Fruit fly (Drosophila melanogaster) whole organism, prepupa: ENCODE measurements around the gene Socs36E.

Experiments
- Blimp-1 ChIP-seq: fragments of 200-800 bp; sonication (Bioruptor generic); optimal IDR thresholded peaks from 3 replicates; lab custom pipeline; 2017; ENCODE audit warnings: missing biosample characterization, missing genetic modification characterization, mild to moderate bottlenecking, moderate library complexity, missing genetic modification reagents
- CG10631 ChIP-seq: fragments of 200-800 bp; sonication (Bioruptor generic); optimal IDR thresholded peaks from 2 replicates; lab custom pipeline; 2016; ENCODE audit warnings: missing biosample characterization, missing genetic modification characterization
- CG10669 ChIP-seq: fragments of 200-800 bp; sonication (Bioruptor generic); optimal IDR thresholded peaks from 3 replicates; lab custom pipeline; 2018; ENCODE audit warnings: missing biosample characterization, mild to moderate bottlenecking, missing genetic modification characterization, moderate library complexity
- CG11294 ChIP-seq: fragments of 200-800 bp; sonication (Bioruptor generic); IDR thresholded peaks from 2 replicates; pipeline ENCODE4 v1.3.6; 2022; ENCODE audit warnings: missing biosample characterization, missing genetic modification characterization
- CG11902 ChIP-seq: fragments of 200-800 bp; sonication (Bioruptor generic); optimal IDR thresholded peaks from 3 replicates; lab custom pipeline; 2016; ENCODE audit warnings: missing biosample characterization, missing genetic modification characterization
- CG15336 ChIP-seq: fragments of 200-800 bp; sonication (Bioruptor generic); IDR thresholded peaks from 2 replicates; pipeline ENCODE4 v1.3.6; 2022; ENCODE audit warnings: missing biosample characterization, missing genetic modification characterization
- CG3032 ChIP-seq: fragments of 200-800 bp; optimal IDR thresholded peaks from 2 replicates; lab custom pipeline; 2019; ENCODE audit warnings: missing biosample characterization, mild to moderate bottlenecking, missing genetic modification characterization, moderate library complexity
- CG31627 ChIP-seq: fragments of 200-800 bp; sonication (Bioruptor generic); optimal IDR thresholded peaks from 3 replicates; lab custom pipeline; 2016; ENCODE audit warnings: missing biosample characterization, missing genetic modification characterization
- CG34406 ChIP-seq: fragments of 200-800 bp; sonication (Bioruptor generic); optimal IDR thresholded peaks from 3 replicates; lab custom pipeline; 2016; ENCODE audit warnings: missing biosample characterization, missing genetic modification characterization
- CG3919 ChIP-seq: fragments of 200-800 bp; sonication (Bioruptor generic); optimal IDR thresholded peaks from 3 replicates; lab custom pipeline; 2016; ENCODE audit warnings: missing biosample characterization, missing genetic modification characterization
- CG4318 ChIP-seq: fragments of 200-800 bp; sonication (Bioruptor generic); optimal IDR thresholded peaks from 3 replicates; lab custom pipeline; 2017; ENCODE audit warnings: missing biosample characterization, mild to moderate bottlenecking, missing genetic modification characterization
- CG6276 ChIP-seq: fragments of 200-800 bp; sonication (Bioruptor generic); optimal IDR thresholded peaks from 2 replicates; lab custom pipeline; 2017; ENCODE audit warnings: missing biosample characterization, mild to moderate bottlenecking, missing genetic modification characterization
- CG6792 ChIP-seq: fragments of 200-800 bp; sonication (Bioruptor generic); optimal IDR thresholded peaks from 3 replicates; lab custom pipeline; 2016; ENCODE audit warnings: missing biosample characterization, missing genetic modification characterization
- CG6808 ChIP-seq: fragments of 200-800 bp; sonication (Bioruptor generic); optimal IDR thresholded peaks from 3 replicates; lab custom pipeline; 2017; ENCODE audit warnings: missing biosample characterization, missing genetic modification characterization, mild to moderate bottlenecking, moderate library complexity, missing genetic modification reagents
- CG7368 ChIP-seq: fragments of 200-800 bp; sonication (Bioruptor generic); optimal IDR thresholded peaks from 3 replicates; lab custom pipeline; 2016; ENCODE audit warnings: missing biosample characterization, missing genetic modification characterization
- CG8119 ChIP-seq: fragments of 200-800 bp; sonication (Bioruptor generic); IDR thresholded peaks from 3 replicates; pipeline ENCODE4 v1.3.6; 2022; ENCODE audit warnings: missing biosample characterization, missing genetic modification characterization
- CG8319 ChIP-seq: fragments of 200-800 bp; sonication (Bioruptor generic); optimal IDR thresholded peaks from 3 replicates; lab custom pipeline; 2016; ENCODE audit warnings: missing biosample characterization, missing genetic modification characterization
- CG9139 ChIP-seq: fragments of 200-800 bp; sonication (Bioruptor generic); optimal IDR thresholded peaks from 3 replicates; lab custom pipeline; 2017; ENCODE audit warnings: missing biosample characterization, mild to moderate bottlenecking, missing genetic modification characterization
- Eip75B ChIP-seq: fragments of 200-800 bp; sonication (Bioruptor generic); optimal IDR thresholded peaks from 3 replicates; lab custom pipeline; 2016; ENCODE audit warnings: missing biosample characterization, missing genetic modification characterization
- Eip78C ChIP-seq: fragments of 200-800 bp; sonication (Bioruptor generic); peaks from one replicate; lab custom pipeline; 2016; ENCODE audit warnings: missing biosample characterization, missing genetic modification characterization
- Eip93F ChIP-seq: fragments of 200-800 bp; sonication (Bioruptor generic); optimal IDR thresholded peaks from 2 replicates; lab custom pipeline; 2016; ENCODE audit warnings: missing biosample characterization, mild to moderate bottlenecking, missing genetic modification characterization
- Ets21C ChIP-seq: fragments of 200-800 bp; sonication (Bioruptor generic); optimal IDR thresholded peaks from 3 replicates; lab custom pipeline; 2016; ENCODE audit warnings: missing biosample characterization, missing genetic modification characterization
- Ets96B ChIP-seq: fragments of 200-800 bp; optimal IDR thresholded peaks from 2 replicates; lab custom pipeline; 2019; ENCODE audit warnings: missing biosample characterization, mild to moderate bottlenecking, missing genetic modification characterization, moderate library complexity
- Hr39 ChIP-seq: fragments of 200-800 bp; sonication (Bioruptor generic); optimal IDR thresholded peaks from 2 replicates; lab custom pipeline; 2016; ENCODE audit warnings: missing biosample characterization, missing genetic modification characterization
- Hr4 ChIP-seq: fragments of 200-800 bp; sonication (Bioruptor generic); optimal IDR thresholded peaks from 3 replicates; lab custom pipeline; 2016; ENCODE audit warnings: missing biosample characterization, missing genetic modification characterization
- Met ChIP-seq: fragments of 200-800 bp; sonication (Bioruptor generic); optimal IDR thresholded peaks from 3 replicates; lab custom pipeline; 2016; ENCODE audit warnings: missing biosample characterization, missing genetic modification characterization
- OdsH ChIP-seq: fragments of 200-800 bp; sonication (Bioruptor generic); optimal IDR thresholded peaks from 3 replicates; lab custom pipeline; 2016; ENCODE audit warnings: missing biosample characterization, missing genetic modification characterization
- Smox ChIP-seq: fragments of 200-800 bp; sonication (Bioruptor generic); optimal IDR thresholded peaks from 3 replicates; lab custom pipeline; 2016; ENCODE audit warnings: missing biosample characterization, missing genetic modification characterization
- Sox102F ChIP-seq: fragments of 200-800 bp; sonication (Bioruptor generic); optimal IDR thresholded peaks from 2 replicates; lab custom pipeline; 2016; ENCODE audit warnings: missing biosample characterization, mild to moderate bottlenecking, missing genetic modification characterization
- Sox15 ChIP-seq: fragments of 200-800 bp; sonication (Bioruptor generic); optimal IDR thresholded peaks from 3 replicates; lab custom pipeline; 2016; ENCODE audit warnings: missing biosample characterization, missing genetic modification characterization
- achi ChIP-seq: fragments of 200-800 bp; sonication (Bioruptor generic); optimal IDR thresholded peaks from 3 replicates; lab custom pipeline; 2016; ENCODE audit warnings: missing biosample characterization, missing genetic modification characterization
- acj6 ChIP-seq: fragments of 200-800 bp; sonication (Bioruptor generic); optimal IDR thresholded peaks from 3 replicates; lab custom pipeline; 2016; ENCODE audit warnings: missing biosample characterization, missing genetic modification characterization
- dsx ChIP-seq: fragments of 200-800 bp; optimal IDR thresholded peaks from 3 replicates; lab custom pipeline; 2019; ENCODE audit warnings: missing biosample characterization, mild to moderate bottlenecking, missing genetic modification characterization, moderate library complexity; ENCODE audit not compliant: poor library complexity, severe bottlenecking
- eg ChIP-seq: fragments of 200-800 bp; sonication (Bioruptor generic); IDR thresholded peaks from 3 replicates; pipeline ENCODE4 v1.3.6; 2022; ENCODE audit warnings: missing biosample characterization, missing genetic modification characterization
- esn ChIP-seq: fragments of 200-800 bp; sonication (Bioruptor generic); optimal IDR thresholded peaks from 2 replicates; lab custom pipeline; 2016; ENCODE audit warnings: missing biosample characterization, mild to moderate bottlenecking, missing genetic modification characterization, moderate library complexity
- fd59A ChIP-seq: fragments of 200-800 bp; sonication (Bioruptor generic); optimal IDR thresholded peaks from 2 replicates; lab custom pipeline; 2017; ENCODE audit warnings: missing biosample characterization, mild to moderate bottlenecking, missing genetic modification characterization, missing genetic modification reagents
- fd85E ChIP-seq: fragments of 200-800 bp; sonication (Bioruptor generic); optimal IDR thresholded peaks from 3 replicates; lab custom pipeline; 2016; ENCODE audit warnings: missing biosample characterization, missing genetic modification characterization
- fkh ChIP-seq: fragments of 200-800 bp; sonication (Bioruptor generic); optimal IDR thresholded peaks from 3 replicates; lab custom pipeline; 2017; ENCODE audit warnings: missing biosample characterization, mild to moderate bottlenecking, missing genetic modification characterization, moderate library complexity
- lz ChIP-seq: fragments of 200-800 bp; sonication (Bioruptor generic); optimal IDR thresholded peaks from 3 replicates; lab custom pipeline; 2016; ENCODE audit warnings: missing biosample characterization, missing genetic modification characterization
- net ChIP-seq: fragments of 200-800 bp; sonication (Bioruptor generic); optimal IDR thresholded peaks from 3 replicates; lab custom pipeline; 2016; ENCODE audit warnings: missing biosample characterization, missing genetic modification characterization
- pdm3 ChIP-seq: fragments of 200-800 bp; sonication (Bioruptor generic); optimal IDR thresholded peaks from 3 replicates; lab custom pipeline; 2016; ENCODE audit warnings: missing biosample characterization, missing genetic modification characterization
- salr ChIP-seq, 2 experiments: fragments of 200-800 bp; sonication (Bioruptor generic); optimal IDR thresholded peaks; 3 replicates each; lab custom pipeline; 2016 to 2018; ENCODE audit warnings: missing biosample characterization in 2 of 2, missing genetic modification characterization in 2 of 2, mild to moderate bottlenecking in 1 of 2
- spab ChIP-seq: fragments of 200-800 bp; sonication (Bioruptor generic); optimal IDR thresholded peaks from 2 replicates; lab custom pipeline; 2017; ENCODE audit warnings: missing biosample characterization, mild to moderate bottlenecking, missing genetic modification characterization, missing genetic modification reagents
- ss ChIP-seq, 2 experiments: fragments of 200-800 bp; sonication (Bioruptor generic); optimal IDR thresholded peaks; 2 replicates in 1 of 2; 3 replicates in 1 of 2; lab custom pipeline; 2017 to 2018; ENCODE audit warnings: mild to moderate bottlenecking in 2 of 2, missing biosample characterization in 2 of 2, missing genetic modification characterization in 2 of 2, moderate library complexity in 1 of 2
- svp ChIP-seq: fragments of 200-800 bp; sonication (Bioruptor generic); peaks from one replicate; lab custom pipeline; 2016; ENCODE audit warnings: missing biosample characterization, missing genetic modification characterization
- topi ChIP-seq: fragments of 200-800 bp; sonication (Bioruptor generic); optimal IDR thresholded peaks from 3 replicates; lab custom pipeline; 2016; ENCODE audit warnings: missing biosample characterization, missing genetic modification characterization
- vri ChIP-seq: fragments of 200-800 bp; sonication (Bioruptor generic); optimal IDR thresholded peaks from 3 replicates; lab custom pipeline; 2016; ENCODE audit warnings: missing biosample characterization, mild to moderate bottlenecking, missing genetic modification characterization

The Socs36E gene

DNA sequence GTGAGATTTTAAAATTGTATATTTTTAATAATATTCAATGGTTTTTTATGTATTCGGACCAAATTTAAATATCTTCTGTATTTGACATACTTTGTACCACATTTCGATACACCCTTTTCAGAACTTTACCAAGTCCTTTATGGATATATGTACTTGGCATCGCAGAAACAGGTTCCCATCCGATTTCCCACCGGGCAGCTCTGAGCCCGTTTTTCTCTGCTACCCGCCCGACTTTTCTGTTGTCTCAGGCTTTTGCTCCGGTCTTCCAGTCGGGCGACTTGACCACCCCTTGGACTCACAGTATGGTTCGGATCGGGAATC lies 30.0 kb downstream of the Socs36E start (continued):
- peak; percentile 3 for TF ChIP-seq Met (GFP tag; lab: Kevin White, UChicago)
- no peak for TF ChIP-seq Ets21C
- TF ChIP-seq Blimp-1 (GFP tag; lab: Kevin White, UChicago) = no peak
- TF ChIP-seq CG3032 (tag; lab: Kevin White, UChicago) = peak; percentile 73
- peak; percentile 67 for TF ChIP-seq spab (GFP tag; lab: Kevin White, UChicago)
- no peak for TF ChIP-seq CG11902 (GFP tag; lab: Kevin White, UChicago)
- TF ChIP-seq CG34406 (GFP tag; lab: Kevin White, UChicago) = peak; percentile 19
- peak; percentile 92 for TF ChIP-seq Eip78C
- TF ChIP-seq topi (GFP tag; lab: Kevin White, UChicago) = peak; percentile 35
- TF ChIP-seq esn = no peak
- TF ChIP-seq CG9139 (GFP tag; lab: Kevin White, UChicago) = peak; percentile 47
- TF ChIP-seq dsx (GFP tag; lab: Kevin White, UChicago) = peak; percentile 37
- TF ChIP-seq lz (GFP tag; lab: Kevin White, UChicago) = peak; percentile 21
- peak; percentile 4 for TF ChIP-seq CG6808 (GFP tag; lab: Kevin White, UChicago)
- peak in 1 of 2 experiments; percentile 10 for TF ChIP-seq ss (GFP tag; optimal IDR thresholded peaks at IDR 0.05; lab: Kevin White, UChicago)
- peak in 1 of 2 experiments; percentile 42 for TF ChIP-seq salr (GFP tag; optimal IDR thresholded peaks at IDR 0.05; lab: Kevin White, UChicago)
- TF ChIP-seq CG3919 (GFP tag; lab: Kevin White, UChicago) = peak; percentile 52
- no peak for TF ChIP-seq svp (GFP tag; lab: Kevin White, UChicago)
- TF ChIP-seq CG6792 (GFP tag; lab: Kevin White, UChicago) = peak; percentile 19

dm6 chr2L:18121367-18122230 lies 30.6 kb downstream of the Socs36E start:
- TF ChIP-seq achi (GFP tag; lab: Kevin White, UChicago) (peak; percentile 95), Sox102F (GFP tag; lab: Kevin White, UChicago) (peak; percentile 95), lz (GFP tag; lab: Kevin White, UChicago) (peak; percentile 95), fkh (GFP tag; lab: Kevin White, UChicago) (no peak), vri (GFP tag; lab: Kevin White, UChicago) (peak; percentile 90), pdm3 (GFP tag; lab: Kevin White, UChicago) (peak; percentile 97), CG10631 (peak; percentile 98), CG31627 (peak; percentile 95), CG10669 (GFP tag; lab: Kevin White, UChicago) (peak; percentile 98), Sox15 (peak; percentile 93), Hr4 (GFP tag; lab: Kevin White, UChicago) (peak; percentile 96), dsx (GFP tag; lab: Kevin White, UChicago) (peak; percentile 99), CG34406 (GFP tag; lab: Kevin White, UChicago) (peak; percentile 94), CG6276 (GFP tag; lab: Kevin White, UChicago) (peak; percentile 96), Ets96B (tag; lab: Kevin White, UChicago) (peak; percentile 98), CG7368 (peak; percentile 97), CG6808 (GFP tag; lab: Kevin White, UChicago) (peak; percentile 96), OdsH (GFP tag; lab: Kevin White, UChicago) (peak; percentile 96), ss (GFP tag; optimal IDR thresholded peaks at IDR 0.05; lab: Kevin White, UChicago) (peak; percentile 97), CG8319 (peak; percentile 94), Hr39 (peak; percentile 95), net (peak; percentile 96), Met (GFP tag; lab: Kevin White, UChicago) (peak; percentile 94), acj6 (GFP tag; lab: Kevin White, UChicago) (peak; percentile 96), Eip93F (GFP tag; lab: Kevin White, UChicago) (peak; percentile 81), fd59A (GFP tag; lab: Kevin White, UChicago) (peak; percentile 96), Smox (GFP tag; lab: Kevin White, UChicago) (peak; percentile 94), CG11294 (peak; percentile 93), CG3919 (GFP tag; lab: Kevin White, UChicago) (peak; percentile 98), CG8119 (GFP tag; lab: Robert Waterston, UW) (peak; percentile 97), Eip78C (peak; percentile 100), CG4318 (GFP tag; lab: Kevin White, UChicago) (peak; percentile 90), Eip75B (peak; percentile 98), CG15336 (peak; percentile 98), eg (GFP tag; lab: Robert Waterston, UW) (peak; percentile 97), esn (peak; percentile 96), fd85E (GFP tag; lab: Kevin White, UChicago) (peak; percentile 88)
